Worm (Caenorhabditis elegans): Measurements from ENCODE around the gene puf-6.
A peak's percentile ranks its signal among the peaks of the same experiment; 100 is the strongest.

The puf-6 gene

DNA sequence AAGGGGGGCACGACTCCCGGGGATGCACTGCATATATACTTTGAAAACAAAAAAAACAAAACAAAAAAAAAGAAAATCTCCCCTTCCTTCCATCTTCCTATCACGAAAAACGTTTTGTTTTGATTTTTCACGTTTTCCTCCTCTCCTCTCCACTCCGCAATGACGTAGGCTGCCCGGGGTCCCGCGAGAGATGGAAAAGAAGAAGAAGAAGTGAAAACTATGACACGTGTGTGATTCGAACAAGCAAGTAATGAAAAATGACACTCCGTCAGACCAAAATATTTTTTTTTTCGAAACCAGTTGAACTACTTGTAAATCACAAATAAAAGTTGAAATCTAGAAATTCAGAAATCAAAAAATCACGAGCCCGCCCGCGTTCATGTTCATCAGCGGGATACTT is 22.0 kb upstream of the puf-6 start:
- TF ChIP-seq nhr-76 (tag; optimal IDR thresholded peaks at IDR 0.05) (no peak), madf-5 (GFP tag; IDR thresholded peaks at IDR 0.05) (no peak), attf-4 (tag; optimal IDR thresholded peaks at IDR 0.05) (no peak), unc-62 (GFP tag; optimal IDR thresholded peaks at IDR 0.05 in 1 of 2) (peak in 1 of 2 experiments; percentile 74), unc-62 (tag; optimal IDR thresholded peaks at IDR 0.05) (no peak), rbr-2 (tag; optimal IDR thresholded peaks at IDR 0.05) (peak; percentile 3), ZK337.2 (GFP tag; IDR thresholded peaks at IDR 0.05) (no peak), lin-39 (tag; optimal IDR thresholded peaks at IDR 0.05) (no peak), saeg-2 (GFP tag; IDR thresholded peaks at IDR 0.05) (no peak), lsy-2 (tag; optimal IDR thresholded peaks at IDR 0.05) (no peak), nhr-77 (tag; optimal IDR thresholded peaks at IDR 0.05) (no peak), F10B5.3 (tag; optimal IDR thresholded peaks at IDR 0.05) (no peak), nhr-6 (tag; optimal IDR thresholded peaks at IDR 0.05) (no peak), ama-1 (optimal IDR thresholded peaks at IDR 0.05) (no peak), pqm-1 (tag; optimal IDR thresholded peaks at IDR 0.05) (no peak), D1046.2 (GFP tag; IDR thresholded peaks at IDR 0.05) (no peak), F26F4.8 (GFP tag; conservative IDR thresholded peaks at IDR 0.05) (no peak), nhr-25 (tag; optimal IDR thresholded peaks at IDR 0.05; ENCODE audit: borderline replicate concordance, insufficient read depth) (no peak), spr-3 (GFP tag; optimal IDR thresholded peaks at IDR 0.05) (no peak), fkh-10 (GFP tag; optimal IDR thresholded peaks at IDR 0.05) (no peak), zag-1 (tag; optimal IDR thresholded peaks at IDR 0.05) (no peak), unc-130 (GFP tag; optimal IDR thresholded peaks at IDR 0.05) (no peak), hlh-11 (tag; optimal IDR thresholded peaks at IDR 0.05) (peak; percentile 38), unc-39 (tag; optimal IDR thresholded peaks at IDR 0.05) (no peak), egl-43 (GFP tag; IDR thresholded peaks at IDR 0.05) (no peak), lin-38 (GFP tag; IDR thresholded peaks at IDR 0.05) (no peak), dmd-6 (GFP tag; IDR thresholded peaks at IDR 0.05) (no peak), mxl-2 (GFP tag; conservative IDR thresholded peaks at IDR 0.05) (no peak), skn-1 (tag; optimal IDR thresholded peaks at IDR 0.05) (no peak), hif-1 (tag; optimal IDR thresholded peaks at IDR 0.05) (peak in 1 of 2 experiments; percentile 71), nhr-11 (tag; optimal IDR thresholded peaks at IDR 0.05) (no peak), nhr-102 (tag; optimal IDR thresholded peaks at IDR 0.05) (no peak), daf-8 (GFP tag; IDR thresholded peaks at IDR 0.05) (no peak), php-3 (GFP tag; IDR thresholded peaks at IDR 0.05) (no peak), hlh-30 (tag; optimal IDR thresholded peaks at IDR 0.05; ENCODE audit: insufficient read depth) (peak; percentile 51), hmg-1.1 (GFP tag; IDR thresholded peaks at IDR 0.05) (no peak), egl-27 (tag; optimal IDR thresholded peaks at IDR 0.05) (no peak), dmd-8 (GFP tag; IDR thresholded peaks at IDR 0.05) (no peak), lin-29 (GFP tag; IDR thresholded peaks at IDR 0.05) (no peak), R02D3.7 (tag; optimal IDR thresholded peaks at IDR 0.05) (no peak), ZK546.5 (tag; optimal IDR thresholded peaks at IDR 0.05) (no peak), mdl-1 (tag; optimal IDR thresholded peaks at IDR 0.05) (peak in 1 of 2 experiments; percentile 73), ctbp-1 (GFP tag; IDR thresholded peaks at IDR 0.05) (no peak), ceh-20 (GFP tag; IDR thresholded peaks at IDR 0.05) (peak; percentile 30; the same call in 1 of the 2 replicates), nhr-42 (GFP tag; IDR thresholded peaks at IDR 0.05) (no peak), sdz-12 (GFP tag; optimal IDR thresholded peaks at IDR 0.05) (no peak), pha-4 (GFP tag; IDR thresholded peaks at IDR 0.05) (no peak), pha-4 (tag; optimal IDR thresholded peaks at IDR 0.05) (no peak), lim-7 (GFP tag; IDR thresholded peaks at IDR 0.05) (no peak), T20F7.1 (GFP tag; optimal IDR thresholded peaks at IDR 0.05) (no peak), mxl-3 (GFP tag; optimal IDR thresholded peaks at IDR 0.05) (no peak), F37D6.2 (tag; optimal IDR thresholded peaks at IDR 0.05) (no peak), dmd-9 (GFP tag; IDR thresholded peaks at IDR 0.05) (no peak)

Measured in whole organism, L4 larva.